Worm (Caenorhabditis elegans) whole organism, early embryonic: ENCODE data around the gene C49C8.3.

Experiments used
- B0310.2 ChIP-seq: sonication (generic microtip); optimal IDR thresholded peaks from 2 replicates; lab custom pipeline; 2016; ENCODE audit warnings: mild to moderate bottlenecking, missing genetic modification characterization, missing compliant biosample characterization
- F13C5.2 ChIP-seq: sonication (generic microtip); optimal IDR thresholded peaks from 2 replicates; lab custom pipeline; 2017; ENCODE audit warnings: mild to moderate bottlenecking, missing genetic modification characterization, inconsistent platforms, missing compliant biosample characterization
- aly-1 ChIP-seq: sonication (generic microtip); optimal IDR thresholded peaks from 2 replicates; lab custom pipeline; 2016; ENCODE audit warnings: missing genetic modification characterization, missing compliant biosample characterization
- ama-1 ChIP-seq: fragments of 150-350 bp; optimal IDR thresholded peaks from 2 replicates; lab custom pipeline; 2014
- ceh-13 ChIP-seq: fragments of 200-800 bp; sonication (Bioruptor generic); optimal IDR thresholded peaks from 2 replicates; lab custom pipeline; 2018; ENCODE audit warnings: mild to moderate bottlenecking, missing genetic modification characterization, missing compliant biosample characterization
- ceh-36 ChIP-seq: sonication (generic microtip); optimal IDR thresholded peaks from 2 replicates; lab custom pipeline; 2016; ENCODE audit warnings: missing genetic modification characterization, inconsistent platforms, missing compliant biosample characterization
- ets-7 ChIP-seq: sonication (generic microtip); optimal IDR thresholded peaks from 2 replicates; lab custom pipeline; 2016; ENCODE audit warnings: missing genotype, missing genetic modification characterization, missing compliant biosample characterization
- flt-1 ChIP-seq: fragments of 200-800 bp; sonication (Bioruptor generic); IDR thresholded peaks from 2 replicates; pipeline ENCODE4 v1.3.6; 2022; ENCODE audit warnings: missing genetic modification characterization, missing compliant biosample characterization
- hmbx-1 ChIP-seq: sonication (generic microtip); optimal IDR thresholded peaks from 2 replicates; lab custom pipeline; 2016; ENCODE audit warnings: mild to moderate bottlenecking, missing genetic modification characterization, missing compliant biosample characterization
- hmg-4 ChIP-seq: fragments of 200-800 bp; sonication (Bioruptor generic); optimal IDR thresholded peaks from 2 replicates; lab custom pipeline; 2018; ENCODE audit warnings: mild to moderate bottlenecking, missing genetic modification characterization, missing compliant biosample characterization
- hnd-1 ChIP-seq: sonication (generic microtip); optimal IDR thresholded peaks from 2 replicates; lab custom pipeline; 2016; ENCODE audit warnings: missing genetic modification characterization, missing compliant biosample characterization
- pes-1 ChIP-seq: fragments of 200-800 bp; sonication (Bioruptor generic); IDR thresholded peaks from 2 replicates; pipeline ENCODE4 v1.3.6; 2022; ENCODE audit warnings: missing genetic modification reagents, missing genetic modification characterization, missing compliant biosample characterization
- scrt-1 ChIP-seq: fragments of 200-800 bp; sonication (Bioruptor generic); IDR thresholded peaks from 2 replicates; pipeline ENCODE4 v1.3.6; 2022; ENCODE audit warnings: missing genetic modification characterization, missing compliant biosample characterization
- sea-1 ChIP-seq: fragments of 200-800 bp; sonication (Bioruptor generic); conservative IDR thresholded peaks from 2 replicates; pipeline ENCODE4 v1.3.6; 2022; ENCODE audit warnings: missing genetic modification characterization, missing compliant biosample characterization
- tbx-11 ChIP-seq: fragments of 200-800 bp; sonication (Bioruptor generic); IDR thresholded peaks from 2 replicates; pipeline ENCODE4 v1.3.6; 2022; ENCODE audit warnings: missing genetic modification characterization, missing compliant biosample characterization
- tbx-37 ChIP-seq: fragments of 200-800 bp; sonication (Bioruptor generic); conservative IDR thresholded peaks from 2 replicates; pipeline ENCODE4 v1.3.6; 2022; ENCODE audit warnings: missing genetic modification reagents, missing genetic modification characterization, missing compliant biosample characterization
- tra-4 ChIP-seq: sonication (generic microtip); optimal IDR thresholded peaks from 2 replicates; lab custom pipeline; 2017; ENCODE audit warnings: missing genetic modification characterization, missing compliant biosample characterization

C49C8.3 gene

DNA sequence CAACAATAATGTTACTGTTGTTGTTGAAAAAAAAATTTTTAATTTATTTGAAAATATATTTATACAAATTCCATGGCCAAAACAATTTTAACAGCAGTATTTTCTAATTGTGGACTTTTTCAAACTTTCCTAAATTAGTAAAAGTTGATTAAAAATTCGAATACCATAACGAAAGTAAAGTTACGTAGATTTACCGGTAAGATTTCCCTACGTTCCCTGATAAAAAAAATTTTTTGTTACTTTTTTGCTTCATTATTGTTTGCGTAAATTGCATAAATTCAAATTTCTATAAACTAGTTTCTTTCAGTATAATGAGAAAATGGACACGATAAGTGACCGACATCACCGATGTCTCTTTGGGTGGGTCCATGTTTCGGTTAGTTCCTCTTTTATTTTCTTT, 35.6 kb upstream of the C49C8.3 start, which contains the start of gene F42A9.6:
Gene F42A9.6 (plus strand): TSS at position 301 of the 400 bp plus-strand sequence.
- TF ChIP-seq scrt-1 (GFP tag; lab: Robert Waterston, UW): no peak
- no peak for TF ChIP-seq tbx-37
- TF ChIP-seq sea-1 (GFP tag; lab: Robert Waterston, UW): no peak

DNA sequence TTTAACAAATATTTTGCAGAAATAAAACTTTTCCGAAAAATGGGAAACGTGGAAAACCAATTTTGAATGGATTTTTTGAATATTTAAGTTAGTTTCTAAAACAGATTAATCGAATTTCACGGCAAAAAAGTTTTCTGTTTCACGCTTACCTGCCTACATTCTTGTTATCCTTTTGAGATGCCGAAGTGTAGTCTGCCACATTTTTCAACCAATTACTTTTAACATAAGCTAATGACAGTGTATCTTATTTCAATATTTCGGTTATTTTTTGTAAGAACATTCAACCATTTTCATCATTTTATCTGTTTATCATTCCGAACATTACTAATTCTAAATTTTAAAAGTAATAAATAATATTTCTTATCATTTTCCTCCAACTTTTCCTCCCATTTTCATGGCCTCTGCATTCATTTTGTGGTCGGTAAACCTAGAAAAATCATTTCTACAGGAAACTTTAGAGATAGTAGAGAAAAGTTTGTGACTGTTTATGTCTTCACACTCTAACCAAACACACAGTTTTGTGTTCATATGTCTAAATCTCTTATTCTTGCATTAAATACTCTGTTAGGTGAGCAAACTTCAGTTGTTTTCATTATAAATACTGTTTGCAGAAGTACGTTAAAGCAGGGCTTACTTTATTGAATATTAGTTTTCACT, 32.5 kb upstream of the C49C8.3 start, which contains the start of the genes F42A9.17 and cyp-33E2:
Gene F42A9.17 (minus strand): TSS at position 51 of the 657 bp plus-strand sequence.
Gene cyp-33E2 (plus strand): TSS at position 449 of the 657 bp plus-strand sequence.
- TF ChIP-seq F13C5.2 (tag; lab: Kevin White, UChicago) (no peak), ets-7 (no peak), flt-1 (GFP tag; lab: Robert Waterston, UW) (no peak)

DNA sequence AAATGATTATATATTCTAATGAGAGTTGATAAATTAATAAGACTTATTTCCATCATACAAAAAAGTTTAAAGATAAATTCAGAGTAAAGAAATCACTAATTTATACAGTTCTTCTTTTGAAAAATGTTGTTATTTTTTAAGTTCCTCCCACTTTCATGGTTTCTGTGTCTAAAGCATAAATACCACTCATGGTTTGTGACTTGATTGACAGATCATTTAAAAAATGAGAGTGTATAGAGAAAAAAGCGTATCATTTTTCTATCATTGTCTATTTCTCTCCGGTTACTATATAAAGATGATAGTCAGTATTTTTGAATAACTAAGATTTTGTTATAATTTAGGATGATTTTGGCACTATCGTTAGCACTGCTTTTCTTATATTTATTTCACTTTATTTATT, 29.9 kb upstream of the C49C8.3 start, which contains the start of gene cyp-33E3:
Gene cyp-33E3 (plus strand): TSS at position 316 of the 400 bp plus-strand sequence.
- TF ChIP-seq hmg-4 (GFP tag; lab: Kevin White, UChicago): no peak

DNA sequence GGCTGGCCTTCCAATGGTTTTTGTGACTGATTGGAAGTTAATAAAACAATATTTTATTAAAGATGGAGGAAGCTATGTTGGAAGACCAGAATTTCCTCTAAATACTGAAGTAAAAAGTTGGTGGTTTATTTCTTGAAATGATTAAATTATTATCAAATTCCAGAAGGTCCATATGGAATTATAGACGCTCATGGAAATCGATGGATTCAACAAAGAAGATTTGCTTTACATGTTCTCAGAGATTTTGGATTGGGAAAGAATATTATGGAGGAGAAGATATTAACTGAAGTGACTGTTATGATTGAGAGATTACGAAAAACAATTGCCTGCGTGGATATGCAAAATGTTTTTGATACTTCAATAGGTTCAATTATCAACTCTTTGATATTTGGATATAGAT, 29.2 kb upstream of the C49C8.3 start:
- no peak for TF ChIP-seq sea-1 (GFP tag; lab: Robert Waterston, UW)
- TF ChIP-seq pes-1 (GFP tag; lab: Robert Waterston, UW): no peak
- TF ChIP-seq tbx-11 (GFP tag; lab: Robert Waterston, UW): no peak
- no peak for TF ChIP-seq ceh-13
- TF ChIP-seq ets-7: no peak
- no peak for TF ChIP-seq hmbx-1 (tag; lab: Kevin White, UChicago)
- TF ChIP-seq B0310.2: no peak
- no peak for TF ChIP-seq tbx-37
- no peak for TF ChIP-seq ama-1 (lab: Kevin White, UChicago)
- TF ChIP-seq tra-4: no peak
- no peak for TF ChIP-seq aly-1 (tag; lab: Kevin White, UChicago)
- TF ChIP-seq F13C5.2 (tag; lab: Kevin White, UChicago): no peak
- no peak for TF ChIP-seq hnd-1
- TF ChIP-seq hmg-4 (GFP tag; lab: Kevin White, UChicago): no peak
- no peak for TF ChIP-seq scrt-1 (GFP tag; lab: Robert Waterston, UW)
- no peak for TF ChIP-seq ceh-36 (tag; lab: Kevin White, UChicago)
- TF ChIP-seq flt-1 (GFP tag; lab: Robert Waterston, UW): no peak

DNA sequence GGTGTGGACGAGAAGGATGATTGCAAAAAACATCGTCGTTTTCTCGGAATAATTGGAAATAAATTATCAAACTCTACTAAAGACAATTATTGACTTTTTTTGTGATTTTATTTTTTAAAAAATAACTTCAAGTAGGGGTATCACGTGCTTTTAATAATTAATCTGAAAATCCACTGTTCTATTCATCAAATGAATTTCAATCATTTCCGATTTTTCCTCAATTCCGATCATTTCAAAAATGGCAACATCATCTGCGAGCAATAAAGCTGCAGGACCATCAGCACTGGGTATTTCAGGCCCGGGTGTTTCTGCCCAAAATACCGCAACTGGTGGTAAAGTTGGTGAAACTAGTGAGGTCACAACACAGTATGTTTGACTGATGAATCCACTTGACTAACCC, 27.5 kb upstream of the C49C8.3 start, which contains the start of the genes F42A9.7 and F42A9.3:
Gene F42A9.7 (minus strand): TSS at position 101 of the 400 bp plus-strand sequence.
Gene F42A9.3 (plus strand): TSS at position 214 of the 400 bp plus-strand sequence.
- no peak for TF ChIP-seq pes-1 (GFP tag; lab: Robert Waterston, UW)
- no peak for TF ChIP-seq tbx-37

DNA sequence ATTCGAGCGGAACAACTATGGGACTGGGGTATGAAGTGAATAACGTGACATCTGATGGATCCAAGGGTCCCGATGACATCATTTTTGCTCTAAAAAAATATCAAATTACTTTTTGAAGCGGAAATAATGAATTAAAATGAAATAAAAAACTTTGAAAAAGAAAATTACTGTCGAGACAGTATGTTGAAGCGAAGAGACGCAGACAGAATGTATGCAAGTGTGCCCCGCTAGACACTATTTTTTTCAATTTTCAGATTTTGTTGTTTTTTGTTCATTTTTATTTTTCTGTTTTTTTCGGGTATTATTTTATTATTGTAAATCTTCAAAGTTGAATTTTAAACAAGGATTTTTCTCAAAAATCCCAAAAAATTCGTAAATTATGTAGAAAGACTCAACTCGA, 25.8 kb upstream of the C49C8.3 start, which contains the start of gene F42A9.8:
Gene F42A9.8 (minus strand): TSS at position 88 of the 400 bp plus-strand sequence.
- TF ChIP-seq ceh-13 (no peak), F13C5.2 (tag; lab: Kevin White, UChicago) (no peak), tbx-37 (no peak), tra-4 (no peak), B0310.2 (no peak), scrt-1 (GFP tag; lab: Robert Waterston, UW) (no peak), sea-1 (GFP tag; lab: Robert Waterston, UW) (no peak), ceh-36 (tag; lab: Kevin White, UChicago) (no peak), tbx-11 (GFP tag; lab: Robert Waterston, UW) (no peak), ama-1 (lab: Kevin White, UChicago) (no peak), hnd-1 (no peak), pes-1 (GFP tag; lab: Robert Waterston, UW) (no peak), hmbx-1 (tag; lab: Kevin White, UChicago) (no peak)

DNA sequence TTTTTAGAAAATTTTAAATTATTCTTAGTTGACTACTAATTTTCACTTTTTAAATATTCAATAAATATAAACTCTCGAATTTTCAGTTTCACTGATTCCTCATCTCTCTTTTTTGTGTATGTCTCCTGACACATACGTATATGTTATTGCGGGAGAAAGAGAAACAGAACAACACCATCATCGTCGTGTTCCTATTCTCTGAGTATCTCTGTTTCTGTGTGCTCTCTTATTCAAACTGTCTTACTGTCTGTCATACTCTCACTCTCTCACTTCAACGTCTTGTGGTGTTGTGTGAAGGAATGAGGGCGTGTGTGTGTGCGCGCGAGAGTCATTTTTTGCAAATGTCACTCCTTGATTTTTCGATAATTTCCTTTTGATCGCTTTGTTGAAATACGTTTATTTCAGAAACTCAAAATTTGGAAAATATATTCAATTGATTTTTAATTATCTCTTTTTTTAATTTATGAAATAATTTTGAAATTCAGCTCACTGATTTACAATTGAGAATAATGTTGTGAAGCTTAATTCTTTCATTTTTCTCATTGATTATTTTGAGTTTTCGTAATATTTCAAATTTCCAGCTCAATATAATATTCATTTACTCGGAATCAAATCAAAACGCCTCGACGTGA, 24.3 kb upstream of the C49C8.3 start, which contains the start of gene lin-49:
Gene lin-49 (plus strand): TSS at position 582 of the 632 bp plus-strand sequence.
- no peak for TF ChIP-seq flt-1 (GFP tag; lab: Robert Waterston, UW)
- no peak for TF ChIP-seq ceh-13
- no peak for TF ChIP-seq ama-1 (lab: Kevin White, UChicago)
- no peak for TF ChIP-seq tbx-37

DNA sequence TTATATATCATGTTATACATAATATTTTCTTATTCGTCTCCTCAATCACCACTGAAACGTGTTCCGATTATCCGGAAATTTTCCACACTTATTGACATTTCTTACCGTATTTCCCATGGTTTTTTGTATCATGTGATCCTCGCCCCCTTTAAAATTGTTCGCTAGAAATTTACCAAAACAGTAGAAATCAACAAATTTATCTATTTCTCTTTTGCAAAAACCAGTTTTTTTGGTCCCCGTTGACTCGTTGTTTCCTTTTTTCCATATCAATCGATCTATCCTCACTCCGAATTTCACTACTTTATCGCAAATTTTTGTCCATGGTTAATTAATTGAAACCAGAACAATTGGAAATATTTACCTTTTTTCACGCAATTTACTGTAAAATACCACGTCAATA, 18.8 kb upstream of the C49C8.3 start:
- no peak for TF ChIP-seq aly-1 (tag; lab: Kevin White, UChicago)
- no peak for TF ChIP-seq pes-1 (GFP tag; lab: Robert Waterston, UW)
- TF ChIP-seq B0310.2: no peak
- TF ChIP-seq flt-1 (GFP tag; lab: Robert Waterston, UW): no peak
- TF ChIP-seq hmbx-1 (tag; lab: Kevin White, UChicago): no peak
- TF ChIP-seq tra-4: no peak
- no peak for TF ChIP-seq hmg-4 (GFP tag; lab: Kevin White, UChicago)
- no peak for TF ChIP-seq ama-1 (lab: Kevin White, UChicago)
- no peak for TF ChIP-seq hnd-1
- no peak for TF ChIP-seq ceh-13
- no peak for TF ChIP-seq ceh-36 (tag; lab: Kevin White, UChicago)
- no peak for TF ChIP-seq tbx-37
- TF ChIP-seq ets-7: no peak
- no peak for TF ChIP-seq F13C5.2 (tag; lab: Kevin White, UChicago)
- no peak for TF ChIP-seq sea-1 (GFP tag; lab: Robert Waterston, UW)
- no peak for TF ChIP-seq tbx-11 (GFP tag; lab: Robert Waterston, UW)
- no peak for TF ChIP-seq scrt-1 (GFP tag; lab: Robert Waterston, UW)
